Worm (Caenorhabditis elegans) whole organism, L3 larva: ENCODE measurements around the gene K12H6.10.

Experiments used
- R02D3.7 ChIP-seq: fragments of 150-350 bp; optimal IDR thresholded peaks from 2 replicates; lab custom pipeline; 2014; ENCODE audit warnings: missing biosample characterization, missing genetic modification characterization
- aly-2 ChIP-seq: fragments of 150-350 bp; optimal IDR thresholded peaks from 2 replicates; lab custom pipeline; 2014; ENCODE audit warnings: missing biosample characterization, missing genetic modification characterization
- ama-1 ChIP-seq: fragments of 150-350 bp; optimal IDR thresholded peaks from 2 replicates; lab custom pipeline; 2018
- ceh-16 ChIP-seq: sonication (generic microtip); optimal IDR thresholded peaks from 2 replicates; lab custom pipeline; 2017; ENCODE audit warnings: missing biosample characterization, missing genetic modification characterization
- ceh-28 ChIP-seq: fragments of 150-350 bp; optimal IDR thresholded peaks from 2 replicates; lab custom pipeline; 2014; ENCODE audit warnings: missing biosample characterization, missing genetic modification reagents, missing genetic modification characterization
- ceh-82 ChIP-seq: fragments of 150-350 bp; optimal IDR thresholded peaks from 2 replicates; lab custom pipeline; 2014; ENCODE audit warnings: missing biosample characterization, missing genetic modification characterization
- ceh-9 ChIP-seq: sonication (generic microtip); optimal IDR thresholded peaks from 2 replicates; lab custom pipeline; 2018; ENCODE audit warnings: missing biosample characterization, missing genetic modification characterization
- egl-27 ChIP-seq: sonication (generic microtip); optimal IDR thresholded peaks from 4 replicates; lab custom pipeline; 2017; ENCODE audit warnings: missing biosample characterization, missing genetic modification reagents, missing genetic modification characterization
- egl-5 ChIP-seq: fragments of 150-350 bp; optimal IDR thresholded peaks from 2 replicates; lab custom pipeline; 2017; ENCODE audit warnings: missing biosample characterization, missing genetic modification reagents, missing genetic modification characterization, inconsistent platforms
- elt-1 ChIP-seq: fragments of 150-350 bp; optimal IDR thresholded peaks from 2 replicates; lab custom pipeline; 2014; ENCODE audit warnings: missing biosample characterization, missing genetic modification characterization
- elt-2 ChIP-seq: sonication (generic microtip); optimal IDR thresholded peaks from 2 replicates; lab custom pipeline; 2016; ENCODE audit warnings: missing genetic modification reagents, mild to moderate bottlenecking, missing genetic modification characterization, missing compliant biosample characterization
- elt-3 ChIP-seq, 3 experiments: fragments of 150-350 bp in 1 of 3; sonication (generic microtip) in 2 of 3; optimal IDR thresholded peaks; 2 replicates in 2 of 3; 4 replicates in 1 of 3; lab custom pipeline; 2014 to 2017; ENCODE audit warnings: missing biosample characterization in 3 of 3, missing genetic modification characterization in 3 of 3
- eor-1 ChIP-seq, 2 experiments: fragments of 150-350 bp; optimal IDR thresholded peaks; 2 replicates each; lab custom pipeline; 2014 to 2018; ENCODE audit warnings: missing biosample characterization in 2 of 2, missing genetic modification characterization in 2 of 2
- fkh-10 ChIP-seq: sonication (generic microtip); optimal IDR thresholded peaks from 2 replicates; lab custom pipeline; 2017; ENCODE audit warnings: missing biosample characterization, missing genetic modification reagents, missing genetic modification characterization
- fkh-2 ChIP-seq: fragments of 150-350 bp; optimal IDR thresholded peaks from 2 replicates; lab custom pipeline; 2014; ENCODE audit warnings: missing biosample characterization, missing genetic modification reagents, missing genetic modification characterization
- fos-1 ChIP-seq: fragments of 150-350 bp; optimal IDR thresholded peaks from 2 replicates; lab custom pipeline; 2014; ENCODE audit warnings: missing biosample characterization, missing genetic modification characterization
- hmg-11 ChIP-seq: sonication (generic microtip); optimal IDR thresholded peaks from 2 replicates; lab custom pipeline; 2016; ENCODE audit warnings: missing genetic modification characterization, missing compliant biosample characterization
- jun-1 ChIP-seq: fragments of 150-350 bp; optimal IDR thresholded peaks from 2 replicates; lab custom pipeline; 2014; ENCODE audit warnings: missing biosample characterization, missing genetic modification reagents, missing genetic modification characterization
- lin-39 ChIP-seq: fragments of 150-350 bp; optimal IDR thresholded peaks from 2 replicates; lab custom pipeline; 2018; ENCODE audit warnings: missing biosample characterization, missing genetic modification reagents, missing genetic modification characterization
- lsy-12 ChIP-seq: sonication (generic microtip); optimal IDR thresholded peaks from 2 replicates; lab custom pipeline; 2016; ENCODE audit warnings: mild to moderate bottlenecking, missing genetic modification characterization, missing compliant biosample characterization
- mdl-1 ChIP-seq: fragments of 150-350 bp; optimal IDR thresholded peaks from 2 replicates; lab custom pipeline; 2014; ENCODE audit warnings: missing biosample characterization, missing genetic modification characterization
- mml-1 ChIP-seq: fragments of 150-350 bp; sonication (generic microtip); optimal IDR thresholded peaks from 3 replicates; lab custom pipeline; 2014; ENCODE audit warnings: missing biosample characterization, missing genetic modification characterization
- nfya-1 ChIP-seq: sonication (generic microtip); optimal IDR thresholded peaks from 2 replicates; lab custom pipeline; 2017; ENCODE audit warnings: missing genetic modification characterization, mild to moderate bottlenecking, missing compliant biosample characterization, antibody characterized with exemption, moderate library complexity; ENCODE audit not compliant: insufficient read depth
- nhr-11 ChIP-seq: fragments of 150-350 bp; optimal IDR thresholded peaks from 2 replicates; lab custom pipeline; 2014; ENCODE audit warnings: missing biosample characterization, missing genetic modification characterization
- nhr-12 ChIP-seq: fragments of 150-350 bp; optimal IDR thresholded peaks from 2 replicates; lab custom pipeline; 2014; ENCODE audit warnings: missing biosample characterization, missing genetic modification characterization
- nhr-23 ChIP-seq: fragments of 150-350 bp; optimal IDR thresholded peaks from 2 replicates; lab custom pipeline; 2014; ENCODE audit warnings: missing biosample characterization, missing genetic modification reagents, missing genetic modification characterization
- nhr-25 ChIP-seq: sonication (generic microtip); optimal IDR thresholded peaks from 2 replicates; lab custom pipeline; 2017; ENCODE audit warnings: missing biosample characterization, missing genetic modification characterization
- nhr-28 ChIP-seq: fragments of 150-350 bp; optimal IDR thresholded peaks from 2 replicates; lab custom pipeline; 2014; ENCODE audit warnings: missing biosample characterization, missing genetic modification characterization
- nhr-43 ChIP-seq: sonication (generic microtip); optimal IDR thresholded peaks from 2 replicates; lab custom pipeline; 2016; ENCODE audit warnings: mild to moderate bottlenecking, missing genetic modification characterization, missing compliant biosample characterization; ENCODE audit not compliant: poor library complexity, severe bottlenecking
- nhr-67 ChIP-seq: fragments of 150-350 bp; optimal IDR thresholded peaks from 2 replicates; lab custom pipeline; 2014; ENCODE audit warnings: missing biosample characterization, missing genetic modification characterization
- nhr-76 ChIP-seq: fragments of 150-350 bp; sonication (generic microtip); optimal IDR thresholded peaks from 5 replicates; lab custom pipeline; 2014; ENCODE audit warnings: missing biosample characterization, missing genetic modification characterization
- pqm-1 ChIP-seq: fragments of 150-350 bp; optimal IDR thresholded peaks from 2 replicates; lab custom pipeline; 2017; ENCODE audit warnings: missing biosample characterization, missing genetic modification characterization, inconsistent platforms
- sea-2 ChIP-seq: fragments of 150-350 bp; sonication (generic microtip); optimal IDR thresholded peaks from 4 replicates; lab custom pipeline; 2014; ENCODE audit warnings: missing biosample characterization, missing genetic modification reagents, missing genetic modification characterization
- skn-1 ChIP-seq: fragments of 150-350 bp; optimal IDR thresholded peaks from 2 replicates; lab custom pipeline; 2014; ENCODE audit warnings: missing biosample characterization, missing genetic modification characterization
- snpc-4 ChIP-seq: fragments of 150-350 bp; optimal IDR thresholded peaks from 2 replicates; lab custom pipeline; 2014; ENCODE audit warnings: missing biosample characterization, missing genetic modification characterization
- tbx-2 ChIP-seq: sonication (generic microtip); optimal IDR thresholded peaks from 2 replicates; lab custom pipeline; 2016; ENCODE audit warnings: mild to moderate bottlenecking, missing genetic modification characterization, missing compliant biosample characterization
- unc-62 ChIP-seq: fragments of 150-350 bp; sonication (generic microtip); optimal IDR thresholded peaks from 4 replicates; lab custom pipeline; 2014; ENCODE audit warnings: missing biosample characterization, missing genetic modification reagents, missing genetic modification characterization
- zag-1 ChIP-seq: fragments of 150-350 bp; optimal IDR thresholded peaks from 2 replicates; lab custom pipeline; 2014; ENCODE audit warnings: missing biosample characterization, missing genetic modification characterization
- ztf-11 ChIP-seq: fragments of 150-350 bp; optimal IDR thresholded peaks from 2 replicates; lab custom pipeline; 2014; ENCODE audit warnings: missing biosample characterization, missing genetic modification characterization
- ztf-4 ChIP-seq: fragments of 150-350 bp; optimal IDR thresholded peaks from 2 replicates; lab custom pipeline; 2014; ENCODE audit warnings: missing biosample characterization, missing genetic modification characterization

Gene K12H6.10

ce11 chrII:2787849-2788248 lies 34.8 kb upstream of the K12H6.10 start:
- no peak for TF ChIP-seq fos-1 (tag; lab: Kevin White, UChicago)
- no peak for TF ChIP-seq nhr-23
- no peak for TF ChIP-seq hmg-11 (tag; lab: Kevin White, UChicago)
- TF ChIP-seq mdl-1, result no peak
- TF ChIP-seq nfya-1 (tag; lab: Kevin White, UChicago), result no peak
- TF ChIP-seq ceh-82 (tag; lab: Kevin White, UChicago), result no peak
- no peak for TF ChIP-seq ztf-4 (tag; lab: Kevin White, UChicago)
- no peak for TF ChIP-seq jun-1 (tag; lab: Kevin White, UChicago)
- no peak for TF ChIP-seq elt-3 (tag; optimal IDR thresholded peaks at IDR 0.05; lab: Kevin White, UChicago)
- no peak for TF ChIP-seq nhr-28 (tag; lab: Kevin White, UChicago)
- TF ChIP-seq elt-2 (tag; lab: Kevin White, UChicago), result no peak
- no peak for TF ChIP-seq R02D3.7 (tag; lab: Kevin White, UChicago)
- TF ChIP-seq aly-2, result no peak

- no peak for TF ChIP-seq skn-1 (tag; lab: Kevin White, UChicago)
Observed at ce11 chrII:2791693-2792092, 31.0 kb upstream of the K12H6.10 start.

- peak; percentile 75 for TF ChIP-seq ceh-28 (tag; lab: Kevin White, UChicago)
- no peak for TF ChIP-seq fos-1 (tag; lab: Kevin White, UChicago)
Observed at ce11 chrII:2795413-2795812, 27.3 kb upstream of the K12H6.10 start.

- no peak for TF ChIP-seq ceh-28 (tag; lab: Kevin White, UChicago)
- TF ChIP-seq nhr-12 (tag; lab: Kevin White, UChicago), result no peak
- no peak for TF ChIP-seq egl-27 (tag; lab: Kevin White, UChicago)
- TF ChIP-seq nhr-23, result no peak
Observed at ce11 chrII:2796431-2796830, 26.2 kb upstream of the K12H6.10 start.

ce11 chrII:2797951-2798350 lies 24.7 kb upstream of the K12H6.10 start:
- no peak for TF ChIP-seq elt-1 (tag; lab: Kevin White, UChicago)
- TF ChIP-seq ama-1 (lab: Kevin White, UChicago), result no peak
- TF ChIP-seq nhr-67 (tag; lab: Kevin White, UChicago), result no peak
- TF ChIP-seq tbx-2 (tag; lab: Kevin White, UChicago), result no peak
- TF ChIP-seq mdl-1, result no peak
- TF ChIP-seq zag-1 (tag; lab: Kevin White, UChicago), result no peak
- TF ChIP-seq lin-39 (tag; lab: Kevin White, UChicago), result no peak
- TF ChIP-seq lsy-12 (tag; lab: Kevin White, UChicago), result no peak
- TF ChIP-seq nhr-28 (tag; lab: Kevin White, UChicago), result no peak
- no peak for TF ChIP-seq sea-2
- no peak for TF ChIP-seq ceh-16 (tag; lab: Kevin White, UChicago)
- no peak for TF ChIP-seq R02D3.7 (tag; lab: Kevin White, UChicago)
- no peak for TF ChIP-seq pqm-1
- no peak for TF ChIP-seq mml-1 (tag; lab: Kevin White, UChicago)
- TF ChIP-seq ztf-11 (tag; lab: Kevin White, UChicago), result no peak

- TF ChIP-seq fkh-10 (GFP tag; lab: Kevin White, UChicago), result no peak
- peak; percentile 90 for TF ChIP-seq ceh-28 (tag; lab: Kevin White, UChicago)
- TF ChIP-seq lsy-12 (tag; lab: Kevin White, UChicago), result no peak
- TF ChIP-seq tbx-2 (tag; lab: Kevin White, UChicago), result no peak
- peak; percentile 92 for TF ChIP-seq pqm-1
- peak; percentile 48 for TF ChIP-seq R02D3.7 (tag; lab: Kevin White, UChicago)
- peak; percentile 11 for TF ChIP-seq unc-62
- TF ChIP-seq lin-39 (tag; lab: Kevin White, UChicago), result no peak
- TF ChIP-seq sea-2, result no peak
- no peak for TF ChIP-seq hmg-11 (tag; lab: Kevin White, UChicago)
- no peak for TF ChIP-seq egl-5
- TF ChIP-seq nhr-76 (tag; lab: Kevin White, UChicago), result no peak
- no peak for TF ChIP-seq mml-1 (tag; lab: Kevin White, UChicago)
- peak in 2 of 3 experiments; percentile 74 to 92 for TF ChIP-seq elt-3 (tag; optimal IDR thresholded peaks at IDR 0.05; lab: Kevin White, UChicago)
- no peak for TF ChIP-seq fkh-2
- peak; percentile 81 for TF ChIP-seq jun-1 (tag; lab: Kevin White, UChicago)
- TF ChIP-seq elt-2 (tag; lab: Kevin White, UChicago), result peak; percentile 96
- no peak for TF ChIP-seq nhr-67 (tag; lab: Kevin White, UChicago)
- TF ChIP-seq nhr-28 (tag; lab: Kevin White, UChicago), result no peak
- peak; percentile 85 for TF ChIP-seq nhr-25
- peak; percentile 92 for TF ChIP-seq nhr-23
- TF ChIP-seq mdl-1, result no peak
- no peak for TF ChIP-seq snpc-4 (tag; lab: Kevin White, UChicago)
- no peak for TF ChIP-seq ceh-9 (tag; lab: Kevin White, UChicago)
- peak; percentile 19 for TF ChIP-seq nhr-11 (tag; lab: Kevin White, UChicago)
- TF ChIP-seq nhr-43 (tag; lab: Kevin White, UChicago), result peak; percentile 93
- TF ChIP-seq eor-1 (tag; optimal IDR thresholded peaks at IDR 0.05; lab: Kevin White, UChicago), result no peak
- peak; percentile 20 for TF ChIP-seq skn-1 (tag; lab: Kevin White, UChicago)
Observed at ce11 chrII:2800550-2801233, 22.0 kb upstream of the K12H6.10 start, which contains the start of gene nhr-119. Gene nhr-119 (minus strand): TSS chrII:2800600.
